Fruit fly (Drosophila melanogaster) whole organism, prepupa: ENCODE data around the gene CG18420.

Source experiments
- CG10669 ChIP-seq: fragments of 200-800 bp; sonication (Bioruptor generic); optimal IDR thresholded peaks from 3 replicates; lab custom pipeline; 2018; ENCODE audit warnings: missing biosample characterization, mild to moderate bottlenecking, missing genetic modification characterization, moderate library complexity
- CG11294 ChIP-seq: fragments of 200-800 bp; sonication (Bioruptor generic); IDR thresholded peaks from 2 replicates; pipeline ENCODE4 v1.3.6; 2022; ENCODE audit warnings: missing biosample characterization, missing genetic modification characterization
- CG11762 ChIP-seq: fragments of 200-800 bp; sonication (Bioruptor generic); optimal IDR thresholded peaks from 3 replicates; lab custom pipeline; 2016; ENCODE audit warnings: missing biosample characterization, missing genetic modification characterization; ENCODE audit not compliant: insufficient read depth
- CG11902 ChIP-seq: fragments of 200-800 bp; sonication (Bioruptor generic); optimal IDR thresholded peaks from 3 replicates; lab custom pipeline; 2016; ENCODE audit warnings: missing biosample characterization, missing genetic modification characterization
- CG16779 ChIP-seq: fragments of 200-800 bp; sonication (Bioruptor generic); optimal IDR thresholded peaks from 3 replicates; lab custom pipeline; 2017; ENCODE audit warnings: missing biosample characterization, mild to moderate bottlenecking, missing genetic modification characterization
- CG31627 ChIP-seq: fragments of 200-800 bp; sonication (Bioruptor generic); optimal IDR thresholded peaks from 3 replicates; lab custom pipeline; 2016; ENCODE audit warnings: missing biosample characterization, missing genetic modification characterization
- CG34406 ChIP-seq: fragments of 200-800 bp; sonication (Bioruptor generic); optimal IDR thresholded peaks from 3 replicates; lab custom pipeline; 2016; ENCODE audit warnings: missing biosample characterization, missing genetic modification characterization
- CG6792 ChIP-seq: fragments of 200-800 bp; sonication (Bioruptor generic); optimal IDR thresholded peaks from 3 replicates; lab custom pipeline; 2016; ENCODE audit warnings: missing biosample characterization, missing genetic modification characterization
- CG6808 ChIP-seq: fragments of 200-800 bp; sonication (Bioruptor generic); optimal IDR thresholded peaks from 3 replicates; lab custom pipeline; 2017; ENCODE audit warnings: missing biosample characterization, missing genetic modification characterization, mild to moderate bottlenecking, moderate library complexity, missing genetic modification reagents
- CG7368 ChIP-seq: fragments of 200-800 bp; sonication (Bioruptor generic); optimal IDR thresholded peaks from 3 replicates; lab custom pipeline; 2016; ENCODE audit warnings: missing biosample characterization, missing genetic modification characterization
- CG8119 ChIP-seq: fragments of 200-800 bp; sonication (Bioruptor generic); IDR thresholded peaks from 3 replicates; pipeline ENCODE4 v1.3.6; 2022; ENCODE audit warnings: missing biosample characterization, missing genetic modification characterization
- CG8632 ChIP-seq: fragments of 200-800 bp; sonication (Bioruptor generic); optimal IDR thresholded peaks from 3 replicates; lab custom pipeline; 2016; ENCODE audit warnings: missing biosample characterization, missing genetic modification characterization
- CG9139 ChIP-seq: fragments of 200-800 bp; sonication (Bioruptor generic); optimal IDR thresholded peaks from 3 replicates; lab custom pipeline; 2017; ENCODE audit warnings: missing biosample characterization, mild to moderate bottlenecking, missing genetic modification characterization
- Eip75B ChIP-seq: fragments of 200-800 bp; sonication (Bioruptor generic); optimal IDR thresholded peaks from 3 replicates; lab custom pipeline; 2016; ENCODE audit warnings: missing biosample characterization, missing genetic modification characterization
- Eip93F ChIP-seq: fragments of 200-800 bp; sonication (Bioruptor generic); optimal IDR thresholded peaks from 2 replicates; lab custom pipeline; 2016; ENCODE audit warnings: missing biosample characterization, mild to moderate bottlenecking, missing genetic modification characterization
- Gug ChIP-seq: fragments of 200-800 bp; sonication (Bioruptor generic); IDR thresholded peaks from 2 replicates; pipeline ENCODE4 v1.3.6; 2022; ENCODE audit warnings: missing biosample characterization, missing genetic modification characterization
- Hr38 ChIP-seq: sonication (Bioruptor generic); optimal IDR thresholded peaks from 2 replicates; lab custom pipeline; 2016; ENCODE audit warnings: missing biosample characterization, missing genetic modification characterization
- Hr39 ChIP-seq: fragments of 200-800 bp; sonication (Bioruptor generic); optimal IDR thresholded peaks from 2 replicates; lab custom pipeline; 2016; ENCODE audit warnings: missing biosample characterization, missing genetic modification characterization
- Met ChIP-seq: fragments of 200-800 bp; sonication (Bioruptor generic); optimal IDR thresholded peaks from 3 replicates; lab custom pipeline; 2016; ENCODE audit warnings: missing biosample characterization, missing genetic modification characterization
- OdsH ChIP-seq: fragments of 200-800 bp; sonication (Bioruptor generic); optimal IDR thresholded peaks from 3 replicates; lab custom pipeline; 2016; ENCODE audit warnings: missing biosample characterization, missing genetic modification characterization
- Smox ChIP-seq: fragments of 200-800 bp; sonication (Bioruptor generic); optimal IDR thresholded peaks from 3 replicates; lab custom pipeline; 2016; ENCODE audit warnings: missing biosample characterization, missing genetic modification characterization
- Sox102F ChIP-seq: fragments of 200-800 bp; sonication (Bioruptor generic); optimal IDR thresholded peaks from 2 replicates; lab custom pipeline; 2016; ENCODE audit warnings: missing biosample characterization, mild to moderate bottlenecking, missing genetic modification characterization
- Sox14 ChIP-seq: fragments of 200-800 bp; sonication (Bioruptor generic); optimal IDR thresholded peaks from 3 replicates; lab custom pipeline; 2016; ENCODE audit warnings: missing biosample characterization, missing genetic modification characterization
- Sox15 ChIP-seq: fragments of 200-800 bp; sonication (Bioruptor generic); optimal IDR thresholded peaks from 3 replicates; lab custom pipeline; 2016; ENCODE audit warnings: missing biosample characterization, missing genetic modification characterization
- eg ChIP-seq: fragments of 200-800 bp; sonication (Bioruptor generic); IDR thresholded peaks from 3 replicates; pipeline ENCODE4 v1.3.6; 2022; ENCODE audit warnings: missing biosample characterization, missing genetic modification characterization
- esn ChIP-seq: fragments of 200-800 bp; sonication (Bioruptor generic); optimal IDR thresholded peaks from 2 replicates; lab custom pipeline; 2016; ENCODE audit warnings: missing biosample characterization, mild to moderate bottlenecking, missing genetic modification characterization, moderate library complexity
- fd85E ChIP-seq: fragments of 200-800 bp; sonication (Bioruptor generic); optimal IDR thresholded peaks from 3 replicates; lab custom pipeline; 2016; ENCODE audit warnings: missing biosample characterization, missing genetic modification characterization
- fkh ChIP-seq: fragments of 200-800 bp; sonication (Bioruptor generic); optimal IDR thresholded peaks from 3 replicates; lab custom pipeline; 2017; ENCODE audit warnings: missing biosample characterization, mild to moderate bottlenecking, missing genetic modification characterization, moderate library complexity
- lz ChIP-seq: fragments of 200-800 bp; sonication (Bioruptor generic); optimal IDR thresholded peaks from 3 replicates; lab custom pipeline; 2016; ENCODE audit warnings: missing biosample characterization, missing genetic modification characterization
- pdm3 ChIP-seq: fragments of 200-800 bp; sonication (Bioruptor generic); optimal IDR thresholded peaks from 3 replicates; lab custom pipeline; 2016; ENCODE audit warnings: missing biosample characterization, missing genetic modification characterization
- salr ChIP-seq, 2 experiments: fragments of 200-800 bp; sonication (Bioruptor generic); optimal IDR thresholded peaks; 3 replicates each; lab custom pipeline; 2016 to 2018; ENCODE audit warnings: missing biosample characterization in 2 of 2, missing genetic modification characterization in 2 of 2, mild to moderate bottlenecking in 1 of 2
- svp ChIP-seq: fragments of 200-800 bp; sonication (Bioruptor generic); peaks from one replicate; lab custom pipeline; 2016; ENCODE audit warnings: missing biosample characterization, missing genetic modification characterization
- topi ChIP-seq: fragments of 200-800 bp; sonication (Bioruptor generic); optimal IDR thresholded peaks from 3 replicates; lab custom pipeline; 2016; ENCODE audit warnings: missing biosample characterization, missing genetic modification characterization
- vri ChIP-seq: fragments of 200-800 bp; sonication (Bioruptor generic); optimal IDR thresholded peaks from 3 replicates; lab custom pipeline; 2016; ENCODE audit warnings: missing biosample characterization, mild to moderate bottlenecking, missing genetic modification characterization

The CG18420 gene

DNA sequence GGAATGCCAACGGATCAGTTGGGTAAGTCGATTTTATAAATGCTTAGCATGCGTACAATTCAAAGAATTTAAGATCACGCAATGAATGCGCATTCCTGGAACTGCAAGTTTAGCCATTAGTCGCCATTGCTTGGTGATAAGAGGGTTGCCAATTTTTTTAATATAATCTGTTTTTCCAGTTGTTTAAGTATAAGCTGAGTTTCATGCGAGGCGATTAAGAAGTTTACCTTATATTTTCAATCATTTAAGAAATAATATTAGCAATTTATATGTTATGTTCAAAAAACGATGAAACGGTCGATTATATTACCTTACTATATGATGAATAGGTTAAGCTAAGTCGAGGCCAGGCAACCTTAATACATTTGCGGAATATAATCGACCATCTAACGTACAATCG is at the start of gene CG18420:
CG18420 (minus strand) TSS at position 101 of the 400 bp plus-strand sequence.
- no peak for TF ChIP-seq OdsH (GFP tag; lab: Kevin White, UChicago)
- no peak for TF ChIP-seq CG9139 (GFP tag; lab: Kevin White, UChicago)
- no peak for TF ChIP-seq fd85E (GFP tag; lab: Kevin White, UChicago)
- no peak for TF ChIP-seq Gug
- no peak for TF ChIP-seq Hr38 (GFP tag; lab: Kevin White, UChicago)
- TF ChIP-seq fkh (GFP tag; lab: Kevin White, UChicago) = no peak
- TF ChIP-seq CG11762 (GFP tag; lab: Kevin White, UChicago) = no peak
- TF ChIP-seq lz = no peak
- TF ChIP-seq topi (GFP tag; lab: Kevin White, UChicago) = no peak
- no peak for TF ChIP-seq vri (GFP tag; lab: Kevin White, UChicago)
- no peak for TF ChIP-seq Eip75B (GFP tag; lab: Kevin White, UChicago)
- TF ChIP-seq Hr39 (GFP tag; lab: Kevin White, UChicago) = no peak
- TF ChIP-seq CG11294 = no peak
- TF ChIP-seq CG16779 (tag; lab: Kevin White, UChicago) = no peak

DNA sequence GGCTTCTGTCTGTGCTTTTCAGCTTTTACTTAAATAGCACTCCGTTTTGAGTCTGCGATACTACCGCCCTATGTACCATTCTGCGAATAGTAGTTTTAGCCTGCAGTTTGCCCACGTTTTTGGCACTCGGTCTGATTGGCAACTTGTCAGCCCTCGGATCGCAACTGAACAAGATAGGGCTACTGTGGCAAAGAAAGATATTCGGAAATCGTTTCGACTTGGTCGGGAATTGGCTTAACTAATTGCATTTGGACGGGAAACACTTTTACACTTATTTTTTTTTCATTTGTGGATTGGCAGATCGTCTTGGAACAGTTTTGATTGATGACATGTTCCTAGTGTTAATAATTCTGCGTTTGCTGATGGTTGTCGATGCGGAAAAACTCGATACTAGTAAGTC is 45.6 kb upstream of the CG18420 start, which contains the start of gene CG42682:
CG42682 (plus strand) TSS at position 301 of the 400 bp plus-strand sequence.
- TF ChIP-seq CG7368 (GFP tag; lab: Kevin White, UChicago) = no peak
- no peak for TF ChIP-seq Eip75B (GFP tag; lab: Kevin White, UChicago)
- TF ChIP-seq svp (GFP tag; lab: Kevin White, UChicago) = peak; percentile 47
- TF ChIP-seq pdm3 (GFP tag; lab: Kevin White, UChicago) = no peak
- TF ChIP-seq CG6792 (GFP tag; lab: Kevin White, UChicago) = no peak

DNA sequence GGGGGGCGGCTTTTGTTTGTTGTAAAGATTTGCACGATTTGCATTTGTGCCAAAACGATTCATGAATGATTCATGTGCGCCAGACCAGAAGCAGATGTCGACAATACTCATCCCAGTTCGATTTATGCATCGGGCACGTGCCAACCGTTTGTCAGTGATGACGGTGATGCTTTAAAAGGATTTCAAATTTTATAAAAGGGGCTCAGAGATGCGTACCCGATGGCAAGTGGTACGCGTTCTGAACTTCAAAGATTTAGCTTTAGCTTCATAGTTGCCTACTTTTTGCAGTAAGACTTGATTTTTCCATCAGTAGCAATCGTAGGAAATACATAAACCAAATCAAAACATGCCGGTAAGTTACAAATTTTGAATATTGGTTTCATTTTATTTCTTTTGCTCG is 14.0 kb upstream of the CG18420 start, which contains the start of gene CG33309:
CG33309 (plus strand) TSS at position 301 of the 400 bp plus-strand sequence.
- TF ChIP-seq Sox15 (GFP tag; lab: Kevin White, UChicago) = no peak
- no peak for TF ChIP-seq OdsH (GFP tag; lab: Kevin White, UChicago)
- no peak for TF ChIP-seq Eip93F (GFP tag; lab: Kevin White, UChicago)
- no peak for TF ChIP-seq Smox (GFP tag; lab: Kevin White, UChicago)
- TF ChIP-seq CG7368 (GFP tag; lab: Kevin White, UChicago) = no peak
- no peak for TF ChIP-seq esn (GFP tag; lab: Kevin White, UChicago)
- no peak for TF ChIP-seq Hr39 (GFP tag; lab: Kevin White, UChicago)
- TF ChIP-seq eg (GFP tag; lab: Robert Waterston, UW) = no peak
- no peak for TF ChIP-seq CG8632 (GFP tag; lab: Kevin White, UChicago)
- TF ChIP-seq CG6808 = no peak
- TF ChIP-seq vri (GFP tag; lab: Kevin White, UChicago) = no peak
- no peak for TF ChIP-seq Sox14 (GFP tag; lab: Kevin White, UChicago)
- TF ChIP-seq CG11902 = no peak
- TF ChIP-seq CG10669 (GFP tag; lab: Kevin White, UChicago) = no peak
- TF ChIP-seq CG8119 (GFP tag; lab: Robert Waterston, UW) = no peak
- TF ChIP-seq pdm3 (GFP tag; lab: Kevin White, UChicago) = no peak
- TF ChIP-seq CG34406 (GFP tag; lab: Kevin White, UChicago) = no peak
- TF ChIP-seq CG6792 (GFP tag; lab: Kevin White, UChicago) = no peak
- no peak for TF ChIP-seq Met
- TF ChIP-seq, all 60 proteins: peak for 0

DNA sequence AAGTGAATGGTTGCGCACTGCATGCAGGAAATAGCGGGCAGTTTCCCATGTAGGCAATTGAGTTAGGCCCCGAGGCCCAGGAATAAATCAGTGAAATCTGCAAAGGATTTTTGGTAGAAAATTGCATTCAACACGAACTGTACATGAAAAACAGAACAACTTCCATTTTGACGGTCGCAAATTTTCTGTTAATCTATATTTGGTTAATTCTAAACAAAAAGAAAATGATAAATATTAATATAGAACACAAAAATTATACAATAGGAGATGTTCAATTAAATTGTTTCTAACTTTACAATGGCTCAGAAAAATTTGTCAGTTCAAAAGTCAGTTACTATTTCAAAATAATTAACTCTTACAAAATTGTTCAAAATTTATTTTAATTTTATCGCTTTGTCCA is 5.6 kb upstream of the CG18420 start, which contains the start of gene CG33308:
CG33308 (plus strand) TSS at position 301 of the 400 bp plus-strand sequence.
- no peak for TF ChIP-seq vri (GFP tag; lab: Kevin White, UChicago)
- TF ChIP-seq CG31627 (GFP tag; lab: Kevin White, UChicago) = no peak
- no peak for TF ChIP-seq Sox102F (GFP tag; lab: Kevin White, UChicago)
- TF ChIP-seq salr (GFP tag; optimal IDR thresholded peaks at IDR 0.05; lab: Kevin White, UChicago) = no peak
- no peak for TF ChIP-seq esn (GFP tag; lab: Kevin White, UChicago)
- no peak for TF ChIP-seq CG9139 (GFP tag; lab: Kevin White, UChicago)
